Worm (Caenorhabditis elegans): Measurements from ENCODE around the gene K07F5.22.
A peak's percentile ranks its signal among the peaks of the same experiment; 100 is the strongest.

K07F5.22 gene

ce11 chrIV:9884257-9884656 is 19.4 kb downstream of the K07F5.22 start, which contains the start of the genes prp-18 and mccc-1 (continued):
- TF ChIP-seq ekl-4 (GFP tag; IDR thresholded peaks at IDR 0.05) (no peak), hlh-26 (GFP tag; conservative IDR thresholded peaks at IDR 0.05) (no peak), F52B5.7 (tag; optimal IDR thresholded peaks at IDR 0.05) (no peak), sptf-2 (GFP tag; optimal IDR thresholded peaks at IDR 0.05) (no peak), nfya-1 (tag; optimal IDR thresholded peaks at IDR 0.05; ENCODE audit: borderline replicate concordance, insufficient read depth) (no peak), attf-5 (GFP tag; optimal IDR thresholded peaks at IDR 0.05) (peak; percentile 25), tbx-9 (tag; optimal IDR thresholded peaks at IDR 0.05; ENCODE audit: borderline replicate concordance) (no peak), ceh-27 (GFP tag; optimal IDR thresholded peaks at IDR 0.05) (no peak), snpc-1.1 (tag; optimal IDR thresholded peaks at IDR 0.05; ENCODE audit: insufficient read depth) (no peak), lsy-27 (tag; optimal IDR thresholded peaks at IDR 0.05; ENCODE audit: borderline replicate concordance, insufficient read depth) (no peak), ceh-100 (GFP tag; IDR thresholded peaks at IDR 0.05) (no peak), sdz-38 (tag; optimal IDR thresholded peaks at IDR 0.05) (no peak), tlf-1 (GFP tag; optimal IDR thresholded peaks at IDR 0.05) (no peak), gei-17 (GFP tag; optimal IDR thresholded peaks at IDR 0.05) (no peak), rcor-1 (GFP tag; IDR thresholded peaks at IDR 0.05) (peak; percentile 37; the same call in 1 of the 2 replicates), nhr-80 (tag; optimal IDR thresholded peaks at IDR 0.05) (peak; percentile 33), him-1 (tag; optimal IDR thresholded peaks at IDR 0.05) (peak; percentile 23), C06A6.2 (GFP tag; conservative IDR thresholded peaks at IDR 0.05) (no peak), aptf-3 (GFP tag; IDR thresholded peaks at IDR 0.05) (no peak), nhr-90 (tag; optimal IDR thresholded peaks at IDR 0.05) (no peak), B0336.3 (GFP tag; IDR thresholded peaks at IDR 0.05) (no peak), lin-54 (GFP tag; optimal IDR thresholded peaks at IDR 0.05) (no peak), F33H1.4 (GFP tag; IDR thresholded peaks at IDR 0.05) (peak; percentile 47; the same call in 1 of the 2 replicates), F57A8.1 (GFP tag; optimal IDR thresholded peaks at IDR 0.05) (no peak), somi-1 (GFP tag; optimal IDR thresholded peaks at IDR 0.05) (no peak), snpc-1.3 (tag; optimal IDR thresholded peaks at IDR 0.05; ENCODE audit: insufficient read depth) (peak; percentile 16), madf-6 (GFP tag; IDR thresholded peaks at IDR 0.05) (peak; percentile 23; the same call in 1 of the 2 replicates), lsl-1 (GFP tag; optimal IDR thresholded peaks at IDR 0.05) (peak; percentile 40), aptf-2 (GFP tag; conservative IDR thresholded peaks at IDR 0.05) (no peak), ztf-3 (GFP tag; optimal IDR thresholded peaks at IDR 0.05) (no peak), F49E8.2 (tag; optimal IDR thresholded peaks at IDR 0.05; ENCODE audit: insufficient read depth) (peak; percentile 12), snpc-4 (GFP tag; optimal IDR thresholded peaks at IDR 0.05) (no peak), snpc-4 (tag; optimal IDR thresholded peaks at IDR 0.05) (peak in 2 of 4 experiments; percentile 35 to 44), Y53F4B.3 (GFP tag; IDR thresholded peaks at IDR 0.05) (no peak), T07F8.4 (tag; optimal IDR thresholded peaks at IDR 0.05) (no peak), hrde-1 (tag; optimal IDR thresholded peaks at IDR 0.05; ENCODE audit: borderline replicate concordance) (no peak), dox-1 (GFP tag; IDR thresholded peaks at IDR 0.05) (peak; percentile 50; the same call in 1 of the 2 replicates), bed-2 (GFP tag; IDR thresholded peaks at IDR 0.05) (no peak), madf-8 (GFP tag; conservative IDR thresholded peaks at IDR 0.05) (no peak), tbp1 (GFP tag; optimal IDR thresholded peaks at IDR 0.05) (no peak), nhr-27 (tag; optimal IDR thresholded peaks at IDR 0.05) (no peak), hmg-20 (GFP tag; IDR thresholded peaks at IDR 0.05) (no peak), hmg-1.2 (GFP tag; IDR thresholded peaks at IDR 0.05) (peak; percentile 77; the same call in 1 of the 2 replicates), F23B12.7 (tag; optimal IDR thresholded peaks at IDR 0.05; ENCODE audit: insufficient read depth) (peak; percentile 63)
